Worm (Caenorhabditis elegans) whole organism, L3 larva: ENCODE results near the gene mam-7.

Experiments used
- fos-1 ChIP-seq: fragments of 150-350 bp; optimal IDR thresholded peaks from 2 replicates; lab custom pipeline; 2014; ENCODE audit warnings: missing biosample characterization, missing genetic modification characterization
- pha-4 ChIP-seq: fragments of 150-350 bp; optimal IDR thresholded peaks from 2 replicates; lab custom pipeline; 2014; ENCODE audit warnings: missing biosample characterization, missing genetic modification reagents, missing genetic modification characterization
- unc-62 ChIP-seq: fragments of 150-350 bp; sonication (generic microtip); optimal IDR thresholded peaks from 4 replicates; lab custom pipeline; 2014; ENCODE audit warnings: missing biosample characterization, missing genetic modification reagents, missing genetic modification characterization

ce11 chrIII:9874515-9874914, 18.4 kb upstream of the mam-7 start:
- TF ChIP-seq unc-62 (GFP tag; lab: Kevin White, UChicago), result no peak
- no peak for TF ChIP-seq pha-4 (tag; lab: Kevin White, UChicago)
- no peak for TF ChIP-seq fos-1 (tag; lab: Kevin White, UChicago)
